Fruit fly (Drosophila melanogaster): ENCODE data around the gene Yif1.

Gene Yif1

DNA sequence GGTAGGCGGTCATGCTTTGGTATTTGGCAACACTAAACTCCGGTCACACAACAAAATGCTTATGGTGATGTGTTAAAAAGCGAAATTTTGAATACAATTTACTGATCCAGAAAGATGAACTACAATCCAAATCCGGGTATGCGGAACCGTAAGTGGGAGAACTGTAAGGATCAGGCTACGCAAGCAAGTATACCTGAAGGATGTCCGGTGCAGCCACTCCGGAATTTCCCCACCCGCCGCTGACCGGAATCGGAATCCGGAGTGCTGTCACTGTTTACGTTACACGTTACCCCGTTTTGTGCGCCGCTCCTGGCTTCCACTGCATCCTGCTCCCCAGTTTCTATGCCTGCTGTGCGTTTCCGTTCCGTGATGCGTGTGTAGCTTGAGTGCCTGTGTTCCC lies at the start of gene Yif1:
Yif1 (plus strand) TSS at position 8 of the 400 bp plus-strand sequence.
- TF ChIP-seq CG17801 (GFP tag; optimal IDR thresholded peaks at IDR 0.05; ENCODE audit: partially characterized antibody): no peak

DNA sequence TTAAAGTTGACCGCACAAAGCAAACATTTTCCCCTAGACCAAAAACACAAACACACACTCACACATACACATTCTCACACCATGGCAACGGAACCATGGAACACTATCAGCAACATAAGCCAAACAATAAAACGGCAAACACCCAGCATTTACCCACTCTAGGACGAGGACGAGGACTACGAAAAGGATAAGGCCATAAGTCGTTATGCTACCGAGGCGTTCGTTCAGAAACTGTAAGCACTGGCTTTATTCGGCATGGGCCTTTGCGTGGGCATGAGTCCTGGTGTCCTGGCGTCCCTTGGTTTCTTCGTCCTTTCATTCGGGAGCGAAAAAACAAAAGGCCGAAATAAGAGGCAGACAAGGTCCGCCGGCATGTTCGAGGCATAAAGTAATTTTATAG lies 47.4 kb upstream of the Yif1 start:
- no peak for TF ChIP-seq CG17801 (GFP tag; optimal IDR thresholded peaks at IDR 0.05; ENCODE audit: partially characterized antibody)

DNA sequence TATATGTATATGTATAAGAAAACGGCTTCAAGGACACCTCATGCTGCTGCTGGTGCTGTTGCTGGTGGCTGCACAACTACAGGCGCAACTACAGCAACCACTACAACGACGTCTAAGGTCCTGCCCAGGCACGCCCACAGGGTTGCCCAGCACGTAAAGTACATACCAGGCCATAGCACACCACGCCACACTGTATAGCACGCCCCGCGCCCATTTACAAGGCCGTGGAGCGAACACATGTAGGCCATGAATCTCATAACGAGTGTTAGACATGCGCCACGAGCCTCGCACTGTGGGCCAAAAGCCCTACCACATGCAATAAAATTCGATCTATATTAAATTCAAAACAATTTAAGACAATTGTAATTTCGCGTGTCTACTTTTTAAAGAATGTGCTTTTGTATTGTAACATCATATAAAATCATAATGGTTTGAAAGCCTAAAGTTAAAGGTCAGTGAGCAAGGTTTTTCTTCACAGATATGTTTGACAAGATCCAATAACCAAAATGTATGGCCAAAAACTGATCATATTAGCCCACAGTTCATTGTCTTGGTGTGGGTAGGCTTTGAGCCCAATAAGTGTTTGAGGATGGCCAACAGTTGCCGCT lies 46.0 kb upstream of the Yif1 start:
- TF ChIP-seq CG17801 (GFP tag; optimal IDR thresholded peaks at IDR 0.05; ENCODE audit: partially characterized antibody): no peak

DNA sequence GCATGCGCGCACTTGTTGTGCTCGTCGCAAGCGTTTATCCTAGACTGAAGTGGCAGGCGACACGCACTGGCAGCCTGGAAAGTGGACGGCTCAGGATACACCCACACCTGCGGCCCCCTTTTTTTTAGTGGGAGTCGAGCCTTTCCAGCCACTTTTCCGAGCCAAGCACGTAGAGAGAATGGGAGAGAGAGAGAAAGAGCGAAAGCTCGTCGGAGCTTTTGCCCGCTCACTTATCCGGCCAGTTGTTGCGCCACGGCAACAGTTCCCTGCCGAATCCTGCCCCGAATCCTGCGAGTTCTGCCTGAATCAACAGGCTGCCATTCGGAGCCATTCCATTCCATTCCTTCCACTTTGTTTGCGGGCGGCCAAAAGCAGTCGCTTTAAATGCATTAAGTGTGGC lies 35.7 kb upstream of the Yif1 start, which contains the start of gene beat-VII:
beat-VII (minus strand) TSS at position 20 of the 400 bp plus-strand sequence.
- TF ChIP-seq CG17801 (GFP tag; optimal IDR thresholded peaks at IDR 0.05; ENCODE audit: partially characterized antibody): no peak

DNA sequence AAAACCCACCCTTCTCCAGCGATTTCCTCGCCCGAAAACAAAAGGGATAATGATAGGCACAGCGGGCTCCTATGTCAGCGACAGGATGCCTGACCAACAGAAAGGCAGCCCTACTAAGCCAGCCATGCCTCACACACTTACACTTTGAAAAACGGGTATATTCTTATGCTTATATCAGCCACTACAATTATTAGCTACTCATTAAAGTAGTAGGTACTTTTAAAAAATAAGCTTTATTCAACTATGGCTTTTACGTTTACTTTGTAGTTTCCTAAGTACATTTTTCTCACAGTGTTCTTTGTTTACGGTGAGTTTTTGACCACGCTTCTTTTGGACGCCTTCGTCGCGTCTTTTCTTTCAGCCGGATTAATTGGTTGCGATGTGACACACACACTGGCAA lies 27.5 kb upstream of the Yif1 start:
- no peak for TF ChIP-seq CG17801 (GFP tag; optimal IDR thresholded peaks at IDR 0.05; ENCODE audit: partially characterized antibody)

DNA sequence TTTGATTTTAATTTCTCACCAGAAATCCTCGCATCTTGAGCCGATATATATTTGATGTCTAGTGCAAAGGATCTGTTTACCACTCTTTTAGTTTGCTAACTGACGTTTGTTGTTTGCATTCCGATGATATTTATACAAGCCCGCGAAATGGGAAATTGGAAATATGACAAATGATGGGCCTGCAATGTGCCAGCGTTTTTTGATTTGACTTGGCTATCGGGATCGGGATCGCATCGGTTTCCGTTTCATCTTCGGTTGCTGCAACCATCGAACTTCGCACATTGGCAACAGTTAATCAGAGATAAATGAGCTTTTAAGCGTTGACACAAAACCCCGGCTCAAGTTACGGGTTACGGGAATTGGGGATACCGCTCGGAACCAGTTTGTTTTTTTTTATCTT lies 24.2 kb upstream of the Yif1 start, which contains the start of gene TwdlQ:
TwdlQ (minus strand) TSS at position 101 of the 400 bp plus-strand sequence.
- TF ChIP-seq CG17801 (GFP tag; optimal IDR thresholded peaks at IDR 0.05; ENCODE audit: partially characterized antibody): no peak

DNA sequence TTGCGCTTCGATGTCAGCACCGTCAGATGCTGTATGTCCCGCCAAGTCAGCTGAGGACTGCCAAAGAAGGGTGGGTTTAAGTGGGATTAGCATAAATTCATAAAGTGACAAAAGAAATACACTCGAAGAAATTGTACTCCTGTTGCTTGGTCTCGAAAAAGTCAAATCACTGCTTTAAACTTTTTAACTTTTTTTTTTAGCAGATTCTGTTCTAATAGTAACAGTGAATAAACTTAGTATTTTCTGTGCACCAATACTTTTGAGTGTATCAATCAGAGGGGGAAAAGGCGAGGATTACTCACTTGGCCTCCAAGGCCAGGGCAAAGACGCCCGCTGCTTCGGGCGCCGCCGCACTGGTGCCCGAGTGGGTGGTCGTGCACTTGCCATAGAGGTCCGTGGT lies 17.5 kb upstream of the Yif1 start:
- TF ChIP-seq CG17801 (GFP tag; optimal IDR thresholded peaks at IDR 0.05; ENCODE audit: partially characterized antibody): no peak

DNA sequence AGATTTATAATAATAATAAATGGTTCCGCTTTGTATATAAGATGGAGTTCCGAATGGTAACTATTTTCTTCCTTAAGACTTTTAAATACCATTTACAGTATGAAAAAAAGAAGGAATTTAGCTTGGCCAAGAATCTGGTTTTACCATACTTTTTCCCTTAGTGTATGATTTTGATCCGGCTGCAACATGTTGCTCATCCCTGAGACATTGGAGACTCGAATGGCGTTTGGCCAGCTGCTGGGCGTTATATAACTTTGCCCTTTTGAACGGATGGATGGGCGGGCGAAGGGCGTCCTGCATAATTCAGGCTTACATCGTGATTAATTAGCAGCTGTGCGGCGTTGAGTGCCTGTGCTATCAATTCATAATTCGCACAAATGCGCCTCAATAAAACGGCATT lies 13.4 kb upstream of the Yif1 start:
- no peak for TF ChIP-seq CG17801 (GFP tag; optimal IDR thresholded peaks at IDR 0.05; ENCODE audit: partially characterized antibody)

DNA sequence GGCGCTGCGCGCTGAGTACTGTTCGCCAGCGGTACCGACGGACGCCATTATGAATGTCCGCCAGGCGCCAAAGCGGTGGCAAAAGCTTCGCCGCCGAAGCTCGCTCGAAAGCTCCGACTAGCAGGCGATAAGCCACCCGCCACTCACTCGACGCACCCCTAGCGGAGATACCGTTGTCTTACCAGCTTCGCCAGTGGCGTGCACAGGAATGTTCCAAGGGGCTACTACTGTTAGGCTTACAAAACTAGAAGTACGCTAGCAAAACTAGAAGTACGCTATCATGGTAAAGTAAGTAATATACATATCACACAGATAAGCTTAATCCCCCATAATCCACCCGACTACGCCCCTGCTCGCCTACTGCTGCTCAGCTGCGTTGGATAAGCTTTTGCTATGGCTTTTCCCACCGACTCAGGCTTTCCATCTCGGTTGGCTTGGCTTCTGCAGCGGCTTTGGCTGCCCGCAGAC lies 3.5 kb upstream of the Yif1 start, which contains the start of gene amon:
amon (minus strand) TSS at position 51 of the 468 bp plus-strand sequence.
- peak; percentile 62 for TF ChIP-seq CG17801 (GFP tag; optimal IDR thresholded peaks at IDR 0.05; ENCODE audit: partially characterized antibody)

DNA sequence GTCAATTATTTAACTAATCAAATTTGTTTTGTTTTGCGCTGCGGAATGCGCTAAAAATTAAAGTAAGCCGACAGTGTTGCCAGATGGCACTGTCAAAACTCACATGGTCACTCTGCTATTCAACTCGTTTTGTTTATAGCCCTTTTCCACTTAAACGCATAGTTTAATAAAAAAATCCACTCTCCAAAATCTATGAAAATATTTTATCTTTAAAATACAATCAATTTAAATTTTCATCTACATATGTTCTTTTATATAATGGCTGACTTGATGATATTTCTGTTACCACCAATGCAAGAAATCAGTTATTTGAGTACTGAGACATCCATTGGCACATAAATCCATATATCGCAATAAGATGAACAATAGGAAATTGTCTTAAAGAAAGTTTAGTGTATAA lies 376 bp upstream of the Yif1 start, which contains the start of gene CG6425:
CG6425 (minus strand) TSS at position 95 of the 400 bp plus-strand sequence.
- no peak for TF ChIP-seq CG17801 (GFP tag; optimal IDR thresholded peaks at IDR 0.05; ENCODE audit: partially characterized antibody)

DNA sequence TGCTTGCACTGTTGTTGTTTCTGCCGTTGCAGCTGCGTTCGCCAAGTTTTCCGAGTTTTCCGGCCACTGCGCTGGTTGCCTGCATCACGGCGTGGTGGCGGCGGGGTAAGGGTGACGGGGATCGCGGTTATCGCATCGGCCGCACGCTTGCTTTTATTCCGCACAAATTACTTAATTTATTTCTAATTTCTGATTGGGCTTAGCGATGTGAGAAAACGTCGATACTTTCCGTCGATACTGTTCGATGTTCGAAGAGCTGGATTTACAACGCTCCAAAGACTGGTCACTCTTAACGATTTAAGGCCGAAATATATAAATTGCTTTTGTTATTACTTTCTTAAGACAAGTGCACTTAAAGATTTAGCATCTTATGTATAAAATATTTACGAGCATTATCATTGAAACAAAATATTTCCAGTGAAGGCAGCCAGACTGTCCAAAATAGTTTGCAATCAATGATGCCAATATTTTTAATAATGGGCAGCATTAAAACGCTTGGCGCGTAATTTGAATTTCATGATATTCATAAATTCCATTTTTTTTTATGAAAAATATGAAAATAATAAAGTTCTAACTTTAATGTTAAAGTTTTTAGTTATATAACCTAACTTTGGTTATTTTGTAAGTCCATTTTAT lies 7.4 kb downstream of the Yif1 start, which contains the start of gene CG6420:
CG6420 (minus strand) TSS at position 240 of the 636 bp plus-strand sequence.
- TF ChIP-seq CG17801 (GFP tag; optimal IDR thresholded peaks at IDR 0.05; ENCODE audit: partially characterized antibody): no peak

DNA sequence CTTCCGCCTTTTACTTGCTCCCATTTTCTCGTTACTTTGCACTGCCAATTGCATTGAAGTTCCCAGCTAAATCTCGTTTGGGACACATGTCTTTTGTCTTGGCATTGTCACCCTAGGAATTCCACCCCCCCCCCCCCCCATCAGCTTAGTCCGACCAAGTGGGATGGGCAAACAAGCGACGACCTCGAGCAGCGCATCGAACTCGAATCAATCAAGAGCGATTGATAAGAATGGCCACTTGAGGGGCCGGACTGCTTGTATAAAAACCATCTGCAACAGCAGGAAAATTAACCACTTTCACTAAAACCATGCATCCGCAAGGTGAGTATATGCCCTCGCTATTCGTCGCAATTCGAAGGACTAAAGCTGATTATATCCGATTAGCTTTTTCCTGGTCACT lies 8.2 kb downstream of the Yif1 start, which contains the start of gene CG14244:
CG14244 (plus strand) TSS at position 301 of the 400 bp plus-strand sequence.
- TF ChIP-seq CG17801 (GFP tag; optimal IDR thresholded peaks at IDR 0.05; ENCODE audit: partially characterized antibody): no peak

DNA sequence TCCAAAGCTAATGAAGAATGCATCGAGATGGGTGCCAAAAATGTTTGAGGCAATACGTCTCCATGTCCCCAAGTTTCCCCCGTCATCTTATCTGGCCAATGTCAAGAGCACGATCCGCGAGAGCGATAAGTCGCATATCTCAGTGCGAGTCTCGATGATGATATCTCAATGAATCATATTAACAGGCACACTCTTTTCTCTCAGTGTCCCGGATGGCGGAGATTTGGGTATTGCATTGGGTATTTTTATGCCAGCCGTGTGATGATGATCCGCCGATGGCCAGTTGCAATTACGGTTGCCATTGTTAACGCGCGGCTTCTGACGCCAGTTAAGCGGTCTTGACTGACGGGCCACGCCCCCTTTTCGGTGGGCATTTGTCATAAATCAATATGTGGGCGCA lies 9.3 kb downstream of the Yif1 start, which contains the start of gene CG14246:
CG14246 (plus strand) TSS at position 301 of the 400 bp plus-strand sequence.
- TF ChIP-seq CG17801 (GFP tag; optimal IDR thresholded peaks at IDR 0.05; ENCODE audit: partially characterized antibody): no peak

DNA sequence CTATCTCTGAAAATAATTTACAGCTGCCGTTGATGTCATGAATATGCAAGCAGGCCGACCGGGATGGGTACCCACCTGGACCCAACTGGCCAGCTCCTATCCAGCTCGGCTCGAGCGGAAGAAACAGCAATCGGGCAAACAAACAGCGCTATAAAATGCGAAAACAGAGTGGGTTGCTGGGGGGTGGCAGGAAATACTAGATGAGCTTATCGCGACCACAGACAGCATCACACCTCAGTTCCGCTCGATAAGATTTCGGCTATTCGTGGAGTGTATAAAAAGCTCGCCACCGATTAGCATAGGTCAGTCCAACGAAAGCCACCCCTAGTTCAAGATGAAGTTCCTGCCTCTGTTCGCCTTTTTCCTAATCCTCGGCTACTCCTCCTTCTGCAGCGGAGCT lies 10.8 kb downstream of the Yif1 start, which contains the start of gene CG14245:
CG14245 (plus strand) TSS at position 301 of the 400 bp plus-strand sequence.
- no peak for TF ChIP-seq CG17801 (GFP tag; optimal IDR thresholded peaks at IDR 0.05; ENCODE audit: partially characterized antibody)

DNA sequence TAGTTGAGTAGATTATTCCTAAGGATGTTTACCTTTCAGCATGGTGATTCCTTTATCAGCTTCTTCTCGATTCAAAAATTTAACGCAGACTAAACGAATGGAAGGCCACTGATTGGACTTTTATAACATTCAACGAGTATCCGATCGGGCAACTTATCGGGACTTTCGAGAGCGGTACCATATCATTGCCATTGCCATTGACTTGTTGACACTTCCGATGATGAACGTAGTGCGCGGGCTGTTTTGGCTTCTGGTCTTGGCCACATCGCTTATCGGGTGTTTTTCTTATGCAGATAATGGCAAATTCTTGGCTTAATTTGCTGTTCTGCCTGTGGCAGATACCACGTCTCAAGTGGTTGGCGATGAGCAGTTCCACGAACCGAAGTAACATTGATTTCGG lies 18.5 kb downstream of the Yif1 start, which contains the start of gene CG6403:
CG6403 (minus strand) TSS at position 101 of the 400 bp plus-strand sequence.
- no peak for TF ChIP-seq CG17801 (GFP tag; optimal IDR thresholded peaks at IDR 0.05; ENCODE audit: partially characterized antibody)

DNA sequence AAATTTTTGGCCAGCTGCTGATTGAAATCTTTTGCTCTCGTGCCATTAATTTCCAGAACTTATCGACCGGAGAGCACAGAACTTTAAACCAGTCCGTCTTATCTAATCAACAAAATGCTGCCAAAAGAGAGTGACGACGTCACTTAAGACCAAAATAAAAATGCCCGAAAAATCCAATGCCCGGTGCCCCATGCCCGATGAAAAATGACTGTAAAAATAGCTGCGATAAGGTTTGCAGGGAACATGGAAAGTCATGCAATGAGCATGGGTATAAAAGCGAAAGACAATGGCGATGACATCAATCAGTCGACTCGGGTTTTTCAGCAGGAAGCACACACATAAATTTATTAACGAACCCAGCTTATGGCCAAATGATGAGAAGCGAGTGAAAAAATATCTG lies 19.6 kb downstream of the Yif1 start, which contains the start of gene CG14247:
CG14247 (plus strand) TSS at position 301 of the 400 bp plus-strand sequence.
- TF ChIP-seq CG17801 (GFP tag; optimal IDR thresholded peaks at IDR 0.05; ENCODE audit: partially characterized antibody): no peak
